Worm (Caenorhabditis elegans) whole organism, L1 larva: ENCODE measurements around the gene T25B2.1.

Experiments used
- C04F5.9 ChIP-seq: sonication (generic microtip); optimal IDR thresholded peaks from 2 replicates; lab custom pipeline; 2016; ENCODE audit warnings: missing genetic modification characterization, missing compliant biosample characterization
- C34B4.2 ChIP-seq: sonication (generic microtip); optimal IDR thresholded peaks from 2 replicates; lab custom pipeline; 2017; ENCODE audit warnings: mild to moderate bottlenecking, missing genetic modification characterization, missing compliant biosample characterization
- F16B12.6 ChIP-seq: fragments of 150-350 bp; optimal IDR thresholded peaks from 2 replicates; lab custom pipeline; 2014; ENCODE audit warnings: missing biosample characterization, missing genetic modification characterization
- Y116A8C.19 ChIP-seq: sonication (generic microtip); optimal IDR thresholded peaks from 2 replicates; lab custom pipeline; 2016; ENCODE audit warnings: missing compliant biosample characterization, missing genetic modification characterization, borderline replicate concordance
- aha-1 ChIP-seq: fragments of 150-350 bp; optimal IDR thresholded peaks from 2 replicates; lab custom pipeline; 2014; ENCODE audit warnings: missing biosample characterization, missing genetic modification characterization
- alr-1 ChIP-seq: fragments of 200-800 bp; sonication (Bioruptor generic); optimal IDR thresholded peaks from 2 replicates; lab custom pipeline; 2018; ENCODE audit warnings: borderline replicate concordance, mild to moderate bottlenecking, missing genetic modification characterization, missing compliant biosample characterization
- aly-2 ChIP-seq: fragments of 150-350 bp; optimal IDR thresholded peaks from 2 replicates; lab custom pipeline; 2014; ENCODE audit warnings: missing biosample characterization, missing genetic modification characterization
- ama-1 ChIP-seq: fragments of 150-350 bp; optimal IDR thresholded peaks from 2 replicates; lab custom pipeline; 2014
- ceh-63 ChIP-seq: fragments of 200-800 bp; sonication (Bioruptor generic); optimal IDR thresholded peaks from 2 replicates; lab custom pipeline; 2018; ENCODE audit warnings: mild to moderate bottlenecking, missing genetic modification characterization, missing compliant biosample characterization
- ceh-82 ChIP-seq, 3 experiments: fragments of 150-350 bp in 1 of 3; sonication (generic microtip) in 2 of 3; optimal IDR thresholded peaks; 2 replicates each; lab custom pipeline; 2014 to 2017; ENCODE audit warnings: missing biosample characterization in 3 of 3, missing genetic modification characterization in 3 of 3
- ceh-88 ChIP-seq: fragments of 200-800 bp; sonication (Bioruptor generic); IDR thresholded peaks from 2 replicates; pipeline ENCODE4 v1.3.6; 2022; ENCODE audit warnings: missing genetic modification characterization, missing compliant biosample characterization
- ceh-90 ChIP-seq: sonication (generic microtip); optimal IDR thresholded peaks from 2 replicates; lab custom pipeline; 2016; ENCODE audit warnings: missing genetic modification characterization, missing compliant biosample characterization
- dpl-1 ChIP-seq, 3 experiments: fragments of 150-350 bp in 2 of 3; sonication (generic microtip) in 1 of 3; optimal IDR thresholded peaks; 2 replicates each; lab custom pipeline; 2014 to 2017; ENCODE audit warnings: missing biosample characterization in 3 of 3, missing genetic modification characterization in 3 of 3, missing genetic modification reagents in 3 of 3
- efl-3 ChIP-seq: fragments of 200-800 bp; sonication (Bioruptor generic); optimal IDR thresholded peaks from 2 replicates; lab custom pipeline; 2018; ENCODE audit warnings: mild to moderate bottlenecking, missing genetic modification characterization, missing compliant biosample characterization
- fkh-10 ChIP-seq: sonication (generic microtip); optimal IDR thresholded peaks from 2 replicates; lab custom pipeline; 2017; ENCODE audit warnings: missing biosample characterization, missing genetic modification reagents, missing genetic modification characterization
- fkh-8 ChIP-seq: sonication (generic microtip); optimal IDR thresholded peaks from 2 replicates; lab custom pipeline; 2016; ENCODE audit warnings: mild to moderate bottlenecking, missing genetic modification characterization, missing compliant biosample characterization
- fos-1 ChIP-seq: fragments of 150-350 bp; optimal IDR thresholded peaks from 2 replicates; lab custom pipeline; 2014; ENCODE audit warnings: missing biosample characterization, missing genetic modification characterization
- grh-1 ChIP-seq: fragments of 200-800 bp; sonication (Bioruptor generic); IDR thresholded peaks from 2 replicates; pipeline ENCODE4 v1.3.6; 2022; ENCODE audit warnings: missing genetic modification reagents, missing genetic modification characterization, missing compliant biosample characterization
- hlh-4 ChIP-seq: sonication (generic microtip); optimal IDR thresholded peaks from 2 replicates; lab custom pipeline; 2016; ENCODE audit warnings: mild to moderate bottlenecking, missing genetic modification characterization, missing compliant biosample characterization
- hpl-2 ChIP-seq: fragments of 150-350 bp; optimal IDR thresholded peaks from 2 replicates; lab custom pipeline; 2014; ENCODE audit warnings: missing biosample characterization, missing genetic modification reagents, missing genetic modification characterization
- jun-1 ChIP-seq: fragments of 150-350 bp; optimal IDR thresholded peaks from 2 replicates; lab custom pipeline; 2014; ENCODE audit warnings: missing biosample characterization, missing genetic modification reagents, missing genetic modification characterization
- lin-15B ChIP-seq: fragments of 150-350 bp; sonication (generic microtip); optimal IDR thresholded peaks from 3 replicates; lab custom pipeline; 2014; ENCODE audit warnings: missing biosample characterization, missing genetic modification characterization
- lin-35 ChIP-seq, 2 experiments: fragments of 150-350 bp; optimal IDR thresholded peaks; 2 replicates each; lab custom pipeline; 2014; ENCODE audit warnings: missing biosample characterization in 2 of 2, missing genetic modification characterization in 2 of 2, missing genetic modification reagents in 2 of 2
- lir-3 ChIP-seq: sonication (generic microtip); optimal IDR thresholded peaks from 2 replicates; lab custom pipeline; 2016; ENCODE audit warnings: mild to moderate bottlenecking, missing genetic modification characterization, moderate library complexity, missing compliant biosample characterization; ENCODE audit not compliant: poor library complexity
- lsy-2 ChIP-seq, 2 experiments: fragments of 150-350 bp; optimal IDR thresholded peaks; 2 replicates each; lab custom pipeline; 2014; ENCODE audit warnings: missing biosample characterization in 2 of 2, missing genetic modification characterization in 2 of 2
- mep-1 ChIP-seq: fragments of 150-350 bp; optimal IDR thresholded peaks from 2 replicates; lab custom pipeline; 2014; ENCODE audit warnings: missing biosample characterization, missing genetic modification characterization
- nhr-12 ChIP-seq: sonication (generic microtip); optimal IDR thresholded peaks from 2 replicates; lab custom pipeline; 2017; ENCODE audit warnings: missing biosample characterization, missing genetic modification characterization
- nhr-20 ChIP-seq: sonication (generic microtip); optimal IDR thresholded peaks from 2 replicates; lab custom pipeline; 2016; ENCODE audit warnings: mild to moderate bottlenecking, missing genetic modification characterization, missing compliant biosample characterization
- nhr-237 ChIP-seq: fragments of 150-350 bp; optimal IDR thresholded peaks from 2 replicates; lab custom pipeline; 2014; ENCODE audit warnings: missing biosample characterization, missing genetic modification characterization
- nhr-28 ChIP-seq: fragments of 150-350 bp; optimal IDR thresholded peaks from 2 replicates; lab custom pipeline; 2014; ENCODE audit warnings: missing biosample characterization, missing genetic modification characterization
- nhr-47 ChIP-seq: sonication (generic microtip); optimal IDR thresholded peaks from 2 replicates; lab custom pipeline; 2016; ENCODE audit warnings: mild to moderate bottlenecking, missing genetic modification characterization, moderate library complexity, missing compliant biosample characterization
- nhr-71 ChIP-seq: sonication (generic microtip); optimal IDR thresholded peaks from 2 replicates; lab custom pipeline; 2016; ENCODE audit warnings: mild to moderate bottlenecking, missing genetic modification characterization, moderate library complexity, missing compliant biosample characterization
- nhr-84 ChIP-seq: sonication (generic microtip); optimal IDR thresholded peaks from 2 replicates; lab custom pipeline; 2017; ENCODE audit warnings: missing biosample characterization, missing genetic modification characterization
- nhr-90 ChIP-seq: sonication (generic microtip); optimal IDR thresholded peaks from 2 replicates; lab custom pipeline; 2016; ENCODE audit warnings: mild to moderate bottlenecking, missing genetic modification characterization, missing compliant biosample characterization; ENCODE audit not compliant: poor library complexity
- pag-3 ChIP-seq: sonication (generic microtip); optimal IDR thresholded peaks from 2 replicates; lab custom pipeline; 2017; ENCODE audit warnings: missing genetic modification characterization, mild to moderate bottlenecking, missing compliant biosample characterization, antibody characterized with exemption, borderline replicate concordance; ENCODE audit not compliant: insufficient read depth
- pax-3 ChIP-seq: fragments of 200-800 bp; sonication (Bioruptor generic); optimal IDR thresholded peaks from 2 replicates; lab custom pipeline; 2018; ENCODE audit warnings: mild to moderate bottlenecking, missing genetic modification characterization, moderate library complexity, missing compliant biosample characterization
- rnt-1 ChIP-seq: sonication (generic microtip); optimal IDR thresholded peaks from 2 replicates; lab custom pipeline; 2016; ENCODE audit warnings: mild to moderate bottlenecking, missing genetic modification characterization, moderate library complexity, missing compliant biosample characterization
- snpc-4 ChIP-seq: fragments of 150-350 bp; optimal IDR thresholded peaks from 2 replicates; lab custom pipeline; 2014; ENCODE audit warnings: missing biosample characterization, missing genetic modification characterization
- snu-23 ChIP-seq: sonication (generic microtip); optimal IDR thresholded peaks from 2 replicates; lab custom pipeline; 2016; ENCODE audit warnings: missing genetic modification characterization, missing compliant biosample characterization
- sox-4 ChIP-seq: sonication (generic microtip); optimal IDR thresholded peaks from 2 replicates; lab custom pipeline; 2016; ENCODE audit warnings: missing genetic modification characterization, missing compliant biosample characterization
- sup-37 ChIP-seq: fragments of 200-800 bp; sonication (Bioruptor generic); optimal IDR thresholded peaks from 2 replicates; lab custom pipeline; 2018; ENCODE audit warnings: mild to moderate bottlenecking, missing genetic modification characterization, missing compliant biosample characterization
- swsn-7 ChIP-seq: sonication (generic microtip); optimal IDR thresholded peaks from 2 replicates; lab custom pipeline; 2016; ENCODE audit warnings: missing genetic modification characterization, missing compliant biosample characterization
- tbx-2 ChIP-seq: sonication (generic microtip); optimal IDR thresholded peaks from 2 replicates; lab custom pipeline; 2016; ENCODE audit warnings: missing genetic modification characterization, missing compliant biosample characterization
- unc-130 ChIP-seq: fragments of 150-350 bp; optimal IDR thresholded peaks from 2 replicates; lab custom pipeline; 2017; ENCODE audit warnings: missing biosample characterization, missing genetic modification characterization, inconsistent platforms
- unc-30 ChIP-seq: sonication (generic microtip); optimal IDR thresholded peaks from 2 replicates; lab custom pipeline; 2017; ENCODE audit warnings: missing biosample characterization, missing genetic modification characterization
- unc-98 ChIP-seq: fragments of 200-800 bp; sonication (Bioruptor generic); IDR thresholded peaks from 2 replicates; pipeline ENCODE4 v1.3.6; 2022; ENCODE audit warnings: missing genetic modification characterization, missing compliant biosample characterization
- xbp-1 ChIP-seq: sonication (generic microtip); optimal IDR thresholded peaks from 2 replicates; lab custom pipeline; 2016; ENCODE audit warnings: missing genetic modification characterization, missing compliant biosample characterization
- zag-1 ChIP-seq: fragments of 150-350 bp; optimal IDR thresholded peaks from 2 replicates; lab custom pipeline; 2014; ENCODE audit warnings: missing biosample characterization, missing genetic modification characterization
- zip-4 ChIP-seq: fragments of 200-800 bp; sonication (Bioruptor generic); optimal IDR thresholded peaks from 2 replicates; lab custom pipeline; 2018; ENCODE audit warnings: mild to moderate bottlenecking, missing genetic modification characterization, moderate library complexity, missing compliant biosample characterization
- ztf-4 ChIP-seq: fragments of 150-350 bp; optimal IDR thresholded peaks from 2 replicates; lab custom pipeline; 2014; ENCODE audit warnings: missing biosample characterization, missing genetic modification characterization

T25B2.1 gene

ce11 chrX:6201542-6201941 lies 27.8 kb downstream of the T25B2.1 start (continued):
- TF ChIP-seq sox-4 (tag; lab: Kevin White, UChicago), result no peak
- TF ChIP-seq C34B4.2 (tag; lab: Kevin White, UChicago), result no peak
- TF ChIP-seq fos-1 (tag; lab: Kevin White, UChicago), result no peak
- no peak for TF ChIP-seq nhr-12
- peak; percentile 9 for TF ChIP-seq rnt-1 (tag; lab: Kevin White, UChicago)
- TF ChIP-seq hlh-4 (tag; lab: Kevin White, UChicago), result no peak
- peak; percentile 30 for TF ChIP-seq ztf-4 (tag; lab: Kevin White, UChicago)
- peak; percentile 32 for TF ChIP-seq nhr-90 (tag; lab: Kevin White, UChicago)
- peak; percentile 36 for TF ChIP-seq nhr-47 (tag; lab: Kevin White, UChicago)
- no peak for TF ChIP-seq hpl-2
- 0 out of 2 replicates have a peak, but pooled peaks have one; percentile 20 for TF ChIP-seq grh-1
- peak; percentile 17 for TF ChIP-seq tbx-2 (tag; lab: Kevin White, UChicago)
- no peak for TF ChIP-seq nhr-237 (tag; lab: Kevin White, UChicago)
- no peak for TF ChIP-seq fkh-8
- no peak for TF ChIP-seq unc-130 (tag; lab: Kevin White, UChicago)
- no peak for TF ChIP-seq lsy-2 (tag; optimal IDR thresholded peaks at IDR 0.05; lab: Kevin White, UChicago)
- TF ChIP-seq lin-35 (GFP tag; optimal IDR thresholded peaks at IDR 0.05; lab: Kevin White, UChicago), result peak in 1 of 2 experiments; percentile 58

ce11 chrX:6202809-6203208 lies 29.1 kb downstream of the T25B2.1 start:
- no peak for TF ChIP-seq zag-1 (tag; lab: Kevin White, UChicago)
- no peak for TF ChIP-seq nhr-237 (tag; lab: Kevin White, UChicago)
- TF ChIP-seq dpl-1 (GFP tag; optimal IDR thresholded peaks at IDR 0.05; lab: Kevin White, UChicago), result no peak
- no peak for TF ChIP-seq snpc-4 (tag; lab: Kevin White, UChicago)
- TF ChIP-seq Y116A8C.19, result no peak
- peak; percentile 75 for TF ChIP-seq nhr-71 (tag; lab: Kevin White, UChicago)
- no peak for TF ChIP-seq F16B12.6 (tag; lab: Kevin White, UChicago)
- no peak for TF ChIP-seq ceh-63 (GFP tag; lab: Kevin White, UChicago)
- TF ChIP-seq snu-23 (GFP tag; lab: Kevin White, UChicago), result peak; percentile 49
- no peak for TF ChIP-seq aly-2
- TF ChIP-seq lir-3 (tag; lab: Kevin White, UChicago), result no peak
- TF ChIP-seq xbp-1, result no peak
- TF ChIP-seq ceh-82 (tag; optimal IDR thresholded peaks at IDR 0.05; lab: Kevin White, UChicago), result no peak
- no peak for TF ChIP-seq aha-1
- no peak for TF ChIP-seq zip-4 (GFP tag; lab: Kevin White, UChicago)
- TF ChIP-seq tbx-2 (tag; lab: Kevin White, UChicago), result no peak
- no peak for TF ChIP-seq pax-3
- TF ChIP-seq alr-1 (tag; lab: Kevin White, UChicago), result no peak
- no peak for TF ChIP-seq ama-1 (lab: Kevin White, UChicago)
- no peak for TF ChIP-seq ceh-90 (tag; lab: Kevin White, UChicago)
- TF ChIP-seq fos-1 (tag; lab: Kevin White, UChicago), result no peak
- TF ChIP-seq nhr-12, result no peak
- no peak for TF ChIP-seq C04F5.9 (tag; lab: Kevin White, UChicago)
- peak in 1 of 2 experiments; percentile 29 for TF ChIP-seq lsy-2 (tag; optimal IDR thresholded peaks at IDR 0.05; lab: Kevin White, UChicago)
- TF ChIP-seq unc-30, result no peak
- no peak for TF ChIP-seq fkh-10 (GFP tag; lab: Kevin White, UChicago)
- no peak for TF ChIP-seq ceh-88 (GFP tag; lab: Robert Waterston, UW)
- no peak for TF ChIP-seq efl-3
- TF ChIP-seq fkh-8, result no peak
- TF ChIP-seq mep-1, result peak; percentile 0
- TF ChIP-seq nhr-28, result no peak
- TF ChIP-seq nhr-20 (tag; lab: Kevin White, UChicago), result peak; percentile 11
- no peak for TF ChIP-seq sup-37 (GFP tag; lab: Kevin White, UChicago)
- TF ChIP-seq hlh-4 (tag; lab: Kevin White, UChicago), result no peak
- TF ChIP-seq jun-1 (tag; lab: Kevin White, UChicago), result no peak
- no peak for TF ChIP-seq pag-3 (tag; lab: Kevin White, UChicago)
- no peak for TF ChIP-seq sox-4 (tag; lab: Kevin White, UChicago)
- TF ChIP-seq lin-15B, result no peak
- TF ChIP-seq rnt-1 (tag; lab: Kevin White, UChicago), result peak; percentile 56
- peak; percentile 13 for TF ChIP-seq swsn-7 (tag; lab: Kevin White, UChicago)
- no peak for TF ChIP-seq nhr-84 (tag; lab: Kevin White, UChicago)
- no peak for TF ChIP-seq C34B4.2 (tag; lab: Kevin White, UChicago)
- TF ChIP-seq unc-98 (GFP tag; lab: Robert Waterston, UW), result no peak
